Fruit fly (Drosophila melanogaster) whole organism, larva: ENCODE results near the gene CG31075.

Source experiments
- noc ChIP-seq: fragments of 200-800 bp; sonication (Bioruptor generic); optimal IDR thresholded peaks from 3 replicates; lab custom pipeline; 2019; ENCODE audit warnings: missing biosample characterization, mild to moderate bottlenecking, missing genetic modification characterization, moderate library complexity

Gene CG31075

DNA sequence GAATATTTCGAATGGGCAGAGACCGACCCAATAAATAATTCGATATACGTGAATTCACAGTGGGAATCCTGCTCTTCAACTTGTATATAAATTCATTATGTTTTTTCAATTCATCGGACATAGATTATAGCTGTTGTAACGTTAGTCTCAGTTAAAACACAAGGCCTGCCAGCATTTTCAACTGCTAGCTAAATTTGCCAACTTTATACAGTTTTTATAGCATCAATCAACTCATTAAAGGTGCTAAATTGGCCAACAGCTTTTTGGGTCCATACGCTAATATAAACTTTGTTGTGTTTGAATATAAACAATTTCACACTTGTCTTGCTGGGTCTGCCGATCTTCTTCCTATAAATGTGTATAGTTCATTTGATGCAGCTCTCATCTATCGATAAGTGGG is 6.2 kb downstream of the CG31075 start:
- TF ChIP-seq noc (tag; lab: Kevin White, UChicago): no peak

DNA sequence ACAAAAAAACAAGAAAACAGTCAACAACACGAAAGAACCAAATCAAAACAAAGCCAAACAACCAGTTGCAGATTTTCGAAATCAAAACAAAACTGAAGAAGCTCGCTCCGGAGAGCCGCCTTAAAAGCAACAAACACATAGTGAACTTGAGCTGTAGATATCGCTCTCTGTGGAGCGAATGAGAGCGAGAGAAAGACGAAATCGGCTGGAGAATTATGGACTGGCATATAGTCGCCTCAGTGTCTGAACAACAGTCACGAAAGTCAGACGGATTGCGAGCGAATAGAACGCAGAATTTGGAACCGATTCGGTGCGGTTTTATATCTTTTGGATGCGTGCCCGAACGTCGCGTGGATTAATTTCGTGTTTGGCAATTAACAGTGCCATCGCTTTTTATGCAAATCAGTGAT is 8.0 kb downstream of the CG31075 start:
- TF ChIP-seq noc (tag; lab: Kevin White, UChicago): peak; percentile 28

DNA sequence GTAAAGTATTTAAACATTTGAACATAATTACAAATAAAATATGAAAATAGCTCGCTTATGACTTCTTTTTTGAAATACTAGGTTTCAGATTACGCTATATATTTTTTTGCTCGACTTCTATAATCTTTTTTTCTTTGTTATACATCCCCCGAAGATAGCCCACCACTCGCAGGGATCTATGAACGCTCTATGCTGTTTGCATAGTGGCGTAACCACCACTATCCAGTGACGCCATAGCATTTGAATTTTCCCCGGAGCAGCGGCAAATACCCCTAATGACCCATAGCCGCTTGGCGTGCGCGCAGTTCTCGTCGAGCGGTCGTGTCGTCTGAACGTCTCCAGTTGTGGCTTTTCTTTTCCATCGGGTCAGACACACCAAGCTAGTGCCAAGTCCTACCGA is 10.1 kb downstream of the CG31075 start, which contains the start of the genes CG14253 and CG46313:
TSS of gene CG14253 (plus strand) at position 301 of the 400 bp plus-strand sequence.
TSS of gene CG46313 (plus strand) at position 301 of the 400 bp plus-strand sequence.
- no peak for TF ChIP-seq noc (tag; lab: Kevin White, UChicago)

DNA sequence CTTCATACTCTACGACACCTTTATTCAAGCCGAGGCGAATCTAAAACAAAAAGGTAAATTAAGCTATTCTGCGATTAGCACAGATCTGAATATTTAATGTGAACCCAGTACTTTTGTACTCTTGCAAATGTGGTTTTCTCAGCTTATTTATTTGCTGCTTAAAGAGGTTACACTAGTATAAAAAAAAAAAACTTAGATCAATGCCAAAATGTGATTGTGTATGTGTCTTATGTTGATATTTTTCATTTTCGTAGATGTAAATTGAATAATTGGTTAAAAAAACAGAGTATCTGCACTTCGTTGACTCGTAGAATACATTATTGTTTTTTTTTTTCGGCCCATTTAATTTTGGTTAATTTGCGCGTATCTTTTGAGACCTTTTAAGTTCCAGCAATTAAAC is 18.6 kb downstream of the CG31075 start:
- TF ChIP-seq noc (tag; lab: Kevin White, UChicago): peak; percentile 77

DNA sequence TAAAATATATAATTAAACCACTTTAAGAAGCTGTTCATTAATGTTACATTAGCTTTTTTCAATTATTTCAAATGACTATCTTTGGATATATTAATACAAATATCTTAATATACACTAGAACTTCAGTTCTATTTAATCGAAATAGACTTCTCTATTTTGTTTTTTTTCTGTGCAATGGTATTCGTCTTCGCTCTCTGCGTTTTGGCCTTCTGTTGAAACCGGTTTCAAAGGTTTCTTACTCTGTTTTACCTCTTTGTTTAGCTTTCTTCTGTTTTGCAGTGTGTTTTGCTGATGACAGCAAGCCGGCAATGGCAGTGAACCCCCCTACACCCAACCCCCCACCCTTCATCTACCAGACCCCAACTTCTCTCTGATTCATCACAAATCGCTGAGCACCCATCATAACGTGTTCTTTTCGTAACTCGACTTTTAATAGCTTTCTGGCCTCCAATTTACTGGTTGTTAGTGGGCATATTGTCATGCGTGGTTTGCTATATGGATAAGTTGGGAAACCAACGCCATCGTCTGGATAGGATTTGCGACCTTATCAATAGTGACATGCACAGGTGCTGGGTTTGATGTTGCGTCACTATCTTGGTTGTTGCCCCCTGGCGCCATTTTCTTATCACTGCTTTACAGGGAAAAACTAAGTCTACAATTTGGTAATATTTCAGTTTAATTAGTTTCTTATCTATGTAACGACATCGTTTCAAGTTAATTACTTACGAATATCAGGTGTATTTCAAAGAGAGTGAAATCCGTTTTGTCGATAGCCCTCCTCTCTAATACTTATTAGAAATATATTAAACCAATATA is 19.3 kb downstream of the CG31075 start:
- peak; percentile 2 for TF ChIP-seq noc (tag; lab: Kevin White, UChicago)

DNA sequence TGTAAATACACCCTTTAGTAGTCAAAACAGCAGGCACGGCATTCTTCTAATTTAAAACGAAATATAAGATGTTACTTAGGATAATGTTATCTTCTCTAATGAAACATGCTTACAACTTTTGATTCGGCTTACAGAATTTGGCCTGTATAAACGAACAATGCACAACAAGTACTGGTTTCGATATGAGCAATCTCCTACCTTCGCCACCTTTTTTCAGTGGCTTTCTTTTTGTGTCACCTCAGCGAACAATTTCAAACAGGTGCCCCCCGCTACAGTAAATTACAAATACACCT is 20.1 kb downstream of the CG31075 start:
- TF ChIP-seq noc (tag; lab: Kevin White, UChicago): no peak

DNA sequence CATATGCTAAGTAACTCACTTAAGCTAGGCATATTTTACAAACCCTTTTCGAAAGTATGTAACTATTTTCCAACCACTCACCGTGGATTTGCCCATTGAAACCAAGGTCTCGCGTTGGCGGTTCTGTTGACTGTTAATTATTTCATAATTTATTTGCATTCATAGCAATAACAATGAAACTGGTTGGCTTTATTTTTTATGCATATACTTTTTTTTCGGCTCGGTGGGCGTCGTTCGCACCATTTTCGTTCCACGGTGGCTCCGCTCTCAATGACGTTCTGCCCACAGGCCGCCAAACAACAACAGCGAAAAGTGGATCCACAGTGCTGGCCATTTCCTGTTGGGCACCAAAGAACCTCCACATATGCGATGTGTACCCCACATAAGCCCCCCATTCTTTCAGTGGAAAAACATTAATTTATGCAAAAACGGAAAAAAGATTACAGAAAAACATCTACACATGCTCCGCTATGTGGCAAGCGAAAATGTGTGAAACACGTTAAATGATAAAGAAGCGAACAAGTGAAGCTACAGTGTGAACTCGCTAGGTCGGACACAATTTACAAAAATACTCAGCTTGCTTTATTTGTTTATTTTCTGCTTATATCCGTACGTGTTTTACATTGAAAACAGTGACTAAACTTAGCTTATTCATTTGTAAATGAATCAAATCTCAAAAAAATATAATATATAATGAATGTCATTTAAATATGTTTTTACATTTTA is 20.6 kb downstream of the CG31075 start:
- peak; percentile 41 for TF ChIP-seq noc (tag; lab: Kevin White, UChicago)

DNA sequence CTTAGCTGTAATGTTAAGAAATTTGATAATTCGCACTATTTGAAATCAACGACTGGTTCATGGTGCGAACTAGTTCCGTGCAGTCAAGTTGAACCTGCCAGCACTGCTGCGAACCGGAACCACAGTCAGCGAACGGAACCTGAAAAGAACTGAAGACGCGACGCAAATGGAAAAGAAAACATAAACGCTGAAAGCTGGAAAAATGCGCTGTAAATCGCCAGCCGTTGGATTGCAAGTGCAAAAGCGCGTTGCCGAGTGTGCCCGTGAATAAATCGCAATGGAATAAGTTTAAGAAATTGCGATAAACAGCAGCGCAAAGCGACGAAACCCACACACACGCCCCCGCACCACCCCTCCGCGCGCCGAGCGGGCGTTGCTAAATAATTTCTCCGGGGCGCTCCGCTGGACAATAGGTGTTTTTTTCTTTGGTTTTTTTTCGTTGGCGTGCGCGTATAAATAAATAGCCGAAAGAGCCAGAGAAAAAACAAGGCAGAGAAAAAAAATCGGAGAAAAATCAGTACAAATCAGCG is 21.5 kb downstream of the CG31075 start, which contains the start of gene CG5521:
TSS of gene CG5521 (plus strand) at position 137 of the 530 bp plus-strand sequence.
- TF ChIP-seq noc (tag; lab: Kevin White, UChicago): peak; percentile 20

DNA sequence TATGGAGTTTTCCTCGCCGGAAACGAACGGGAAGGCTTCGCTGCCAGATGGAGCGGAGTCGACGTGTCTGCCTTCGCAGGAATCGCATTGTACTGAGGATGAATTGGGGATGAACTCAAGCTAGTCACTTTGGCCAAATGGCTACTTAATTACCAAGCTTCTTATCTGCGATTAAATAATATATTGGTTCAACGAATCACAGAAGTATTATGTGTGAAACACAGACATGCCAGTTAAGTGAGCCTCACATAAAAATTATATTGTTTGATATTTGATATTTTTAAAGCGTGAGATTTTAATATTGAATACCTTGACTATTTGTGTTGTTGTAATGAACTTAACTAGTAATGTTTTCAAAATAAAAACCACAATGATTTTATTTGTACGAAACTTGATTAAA is 21.9 kb downstream of the CG31075 start, which contains the start of gene Gr97a:
TSS of gene Gr97a (minus strand) at position 101 of the 400 bp plus-strand sequence.
- no peak for TF ChIP-seq noc (tag; lab: Kevin White, UChicago)

DNA sequence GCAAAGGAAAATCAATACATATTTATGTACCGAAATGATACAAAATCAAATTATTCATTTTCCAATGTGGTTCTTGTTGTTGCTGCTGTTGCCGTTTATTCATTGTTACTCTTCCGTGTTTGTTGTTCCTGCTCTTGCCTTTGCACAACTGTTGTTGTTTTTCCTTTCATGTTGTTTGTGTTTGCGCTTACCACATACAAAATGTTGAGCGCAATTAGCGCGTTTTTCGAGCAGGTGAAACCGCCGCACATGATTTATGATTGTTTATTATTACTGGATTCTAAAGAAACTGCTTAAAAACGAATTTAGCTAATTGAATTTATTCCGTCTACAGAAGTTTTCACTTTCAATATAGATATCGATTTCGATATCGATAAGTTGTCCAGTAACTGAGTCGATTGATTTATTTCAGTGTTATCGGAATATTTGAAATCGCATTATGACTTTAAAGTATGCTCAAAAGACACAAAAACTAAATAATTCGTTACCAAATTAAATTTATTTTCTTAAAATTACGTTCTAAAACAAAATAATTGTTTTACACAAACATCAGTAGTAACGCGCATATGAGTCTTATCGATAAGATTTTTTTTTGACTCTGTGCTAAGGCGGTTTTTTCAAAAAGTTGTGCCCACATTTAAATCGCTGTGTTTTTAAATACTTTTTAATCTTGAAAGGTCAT is 23.7 kb downstream of the CG31075 start, which contains the start of gene Tsp97E:
TSS of gene Tsp97E (minus strand) at position 366 of the 682 bp plus-strand sequence.
- TF ChIP-seq noc (tag; lab: Kevin White, UChicago): no peak

DNA sequence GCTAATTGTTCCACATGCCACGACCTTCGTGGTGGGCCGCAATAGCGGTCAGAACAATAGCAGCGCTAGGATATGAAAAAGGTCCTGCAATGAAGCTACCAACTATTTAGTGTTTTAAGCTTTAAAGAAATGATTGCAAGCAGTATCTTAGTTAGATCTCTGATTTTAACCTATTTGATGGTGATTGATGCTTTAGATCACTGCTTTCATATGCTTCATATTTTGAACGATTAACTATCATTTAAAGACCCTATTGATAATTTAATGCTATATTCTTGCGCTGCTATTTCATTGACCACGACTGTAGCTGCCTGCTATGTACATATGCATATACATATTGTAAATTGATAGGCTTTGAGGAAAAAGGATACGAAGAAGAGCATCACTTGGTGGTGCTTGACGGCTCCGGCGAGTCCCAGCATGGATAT is 24.6 kb downstream of the CG31075 start:
- peak; percentile 88 for TF ChIP-seq noc (tag; lab: Kevin White, UChicago)

DNA sequence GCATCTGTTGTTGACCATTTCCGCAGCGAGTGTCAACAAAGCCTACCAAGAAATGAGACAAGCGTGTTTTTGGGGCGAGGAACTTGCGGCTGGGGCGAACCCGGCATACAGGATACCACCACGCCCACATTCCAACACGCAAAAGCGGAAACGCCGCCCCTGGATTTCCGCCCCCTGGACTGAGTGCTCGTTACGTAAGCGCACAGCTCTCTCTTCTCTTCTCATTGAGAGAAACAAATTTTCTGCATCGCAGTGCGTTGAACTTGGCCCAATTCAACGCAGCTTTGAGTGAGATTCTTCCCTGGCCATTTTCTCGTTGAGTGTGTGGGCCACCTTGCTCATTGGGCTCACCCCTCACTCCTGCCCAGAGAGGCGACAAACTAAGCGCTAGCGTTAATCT is 27.8 kb downstream of the CG31075 start:
- TF ChIP-seq noc (tag; lab: Kevin White, UChicago): no peak

DNA sequence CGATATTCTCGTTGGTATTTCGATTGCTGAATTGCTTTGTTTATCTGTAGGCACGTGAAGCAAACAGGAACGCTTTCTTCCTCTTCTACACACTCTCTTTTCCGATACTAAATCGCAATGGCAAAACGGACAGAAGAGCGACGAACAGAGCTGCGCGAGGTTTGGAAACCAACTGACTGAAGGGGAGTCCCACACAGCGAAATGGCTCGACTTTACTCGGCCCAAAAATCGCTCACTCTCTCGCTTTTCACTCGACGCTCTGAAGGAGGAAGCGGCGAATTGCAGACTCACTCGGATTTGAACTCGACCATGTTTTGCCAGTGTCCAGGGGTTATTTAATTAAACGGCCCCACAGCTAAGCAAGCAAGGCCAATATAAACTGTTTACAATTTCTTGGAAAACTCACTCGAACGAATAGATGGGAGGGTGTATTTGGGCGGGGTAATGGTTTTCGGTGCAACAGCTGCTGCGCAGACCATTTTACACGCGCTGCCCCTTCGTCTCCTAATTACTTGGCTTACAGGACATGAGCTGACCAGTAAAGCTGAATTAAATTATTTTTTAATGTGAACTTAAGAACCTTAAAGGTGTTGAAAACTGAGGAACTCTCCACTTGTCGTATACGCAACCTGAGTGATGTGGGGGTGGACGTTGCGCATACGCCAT is 29.9 kb downstream of the CG31075 start, which contains the start of gene CG6330:
TSS of gene CG6330 (minus strand) at position 178 of the 666 bp plus-strand sequence.
- TF ChIP-seq noc (tag; lab: Kevin White, UChicago): no peak

DNA sequence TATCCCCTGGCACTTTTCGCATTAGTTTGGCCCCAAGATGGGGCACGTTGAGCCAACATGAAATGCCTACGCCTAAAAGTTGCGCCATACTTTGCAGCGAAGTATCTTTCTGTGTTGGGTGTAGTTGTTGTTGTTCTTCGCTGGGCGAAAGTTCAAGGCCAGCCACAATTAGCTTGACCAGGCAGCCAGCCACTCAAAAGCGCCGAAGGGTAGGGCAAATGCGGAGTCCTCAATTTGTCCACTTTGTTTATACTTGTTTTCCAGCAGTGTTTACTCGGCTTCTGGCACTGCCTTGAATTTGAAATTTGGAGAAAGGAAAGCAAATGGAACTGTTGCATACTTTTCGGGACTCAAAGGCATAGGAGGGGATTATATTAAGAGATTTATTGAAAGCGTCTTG is 31.2 kb downstream of the CG31075 start:
- no peak for TF ChIP-seq noc (tag; lab: Kevin White, UChicago)
